Worm (Caenorhabditis elegans) whole organism, L4 larva: Measurements from ENCODE around the gene C45B11.5.

Experiments used
- duxl-1 ChIP-seq: sonication (generic microtip); optimal IDR thresholded peaks from 2 replicates; lab custom pipeline; 2016; ENCODE audit warnings: mild to moderate bottlenecking, missing genetic modification characterization, moderate library complexity, missing compliant biosample characterization; ENCODE audit not compliant: poor library complexity
- fos-1 ChIP-seq: fragments of 150-350 bp; optimal IDR thresholded peaks from 2 replicates; lab custom pipeline; 2014; ENCODE audit warnings: missing biosample characterization, missing genetic modification characterization
- hmg-1.1 ChIP-seq: fragments of 200-800 bp; sonication (Bioruptor generic); IDR thresholded peaks from 2 replicates; pipeline ENCODE4 v1.3.6; 2022; ENCODE audit warnings: missing genetic modification reagents, missing genetic modification characterization, missing compliant biosample characterization
- jun-1 ChIP-seq: fragments of 150-350 bp; optimal IDR thresholded peaks from 2 replicates; lab custom pipeline; 2014; ENCODE audit warnings: missing biosample characterization, missing genetic modification reagents, missing genetic modification characterization
- zfp-2 ChIP-seq: sonication (generic microtip); optimal IDR thresholded peaks from 2 replicates; lab custom pipeline; 2016; ENCODE audit warnings: mild to moderate bottlenecking, missing genetic modification characterization, missing compliant biosample characterization

DNA sequence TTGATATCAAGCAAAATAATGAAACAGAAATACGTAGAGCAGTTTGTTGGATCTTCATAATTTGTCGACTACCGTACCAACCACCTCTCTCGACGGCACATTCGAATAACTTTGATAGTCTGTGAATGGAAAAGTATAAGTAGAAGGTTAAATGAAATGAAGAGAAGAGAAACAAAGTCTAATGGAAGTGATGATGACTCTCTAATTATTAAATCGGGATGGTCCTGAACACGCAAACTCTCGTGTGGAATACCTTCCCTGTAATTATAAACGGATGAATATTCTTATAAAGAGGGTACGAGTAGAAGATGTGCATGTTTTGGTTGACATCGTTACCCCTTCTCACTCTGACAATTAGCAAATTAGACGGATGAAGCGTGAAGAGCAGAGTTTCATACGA is 18.8 kb upstream of the C45B11.5 start, which contains the start of the genes C13G3.12 and hot-6:
- TF ChIP-seq jun-1, result no peak
- TF ChIP-seq zfp-2, result no peak
- TF ChIP-seq hmg-1.1 (GFP tag; lab: Robert Waterston, UW), result no peak
- TF ChIP-seq fos-1, result no peak
- no peak for TF ChIP-seq duxl-1
